Worm (Caenorhabditis elegans) whole organism, L1 larva: ENCODE results near the gene mth-2.

Experiments used
- C34B4.2 ChIP-seq: sonication (generic microtip); optimal IDR thresholded peaks from 2 replicates; lab custom pipeline; 2017; ENCODE audit warnings: mild to moderate bottlenecking, missing genetic modification characterization, missing compliant biosample characterization
- F16B12.6 ChIP-seq: fragments of 150-350 bp; optimal IDR thresholded peaks from 2 replicates; lab custom pipeline; 2014; ENCODE audit warnings: missing biosample characterization, missing genetic modification characterization
- alr-1 ChIP-seq: fragments of 200-800 bp; sonication (Bioruptor generic); optimal IDR thresholded peaks from 2 replicates; lab custom pipeline; 2018; ENCODE audit warnings: borderline replicate concordance, mild to moderate bottlenecking, missing genetic modification characterization, missing compliant biosample characterization
- aly-2 ChIP-seq: fragments of 150-350 bp; optimal IDR thresholded peaks from 2 replicates; lab custom pipeline; 2014; ENCODE audit warnings: missing biosample characterization, missing genetic modification characterization
- blmp-1 ChIP-seq: fragments of 150-350 bp; optimal IDR thresholded peaks from 2 replicates; lab custom pipeline; 2014; ENCODE audit warnings: missing biosample characterization, missing genetic modification characterization
- ceh-63 ChIP-seq: fragments of 200-800 bp; sonication (Bioruptor generic); optimal IDR thresholded peaks from 2 replicates; lab custom pipeline; 2018; ENCODE audit warnings: mild to moderate bottlenecking, missing genetic modification characterization, missing compliant biosample characterization
- ceh-88 ChIP-seq: fragments of 200-800 bp; sonication (Bioruptor generic); IDR thresholded peaks from 2 replicates; pipeline ENCODE4 v1.3.6; 2022; ENCODE audit warnings: missing genetic modification characterization, missing compliant biosample characterization
- dpl-1 ChIP-seq, 3 experiments: fragments of 150-350 bp in 2 of 3; sonication (generic microtip) in 1 of 3; optimal IDR thresholded peaks; 2 replicates each; lab custom pipeline; 2014 to 2017; ENCODE audit warnings: missing biosample characterization in 3 of 3, missing genetic modification characterization in 3 of 3, missing genetic modification reagents in 3 of 3
- efl-1 ChIP-seq, 4 experiments: fragments of 150-350 bp; optimal IDR thresholded peaks in 3 of 4; peaks in 1 of 4; 1 replicate in 1 of 4; 2 replicates in 3 of 4; lab custom pipeline; 2014; ENCODE audit warnings: missing biosample characterization in 2 of 4, missing genetic modification characterization in 2 of 4, missing genetic modification reagents in 2 of 4
- efl-3 ChIP-seq: fragments of 200-800 bp; sonication (Bioruptor generic); optimal IDR thresholded peaks from 2 replicates; lab custom pipeline; 2018; ENCODE audit warnings: mild to moderate bottlenecking, missing genetic modification characterization, missing compliant biosample characterization
- elt-2 ChIP-seq: sonication (generic microtip); optimal IDR thresholded peaks from 2 replicates; lab custom pipeline; 2016; ENCODE audit warnings: missing genetic modification characterization, mild to moderate bottlenecking, inconsistent platforms, missing compliant biosample characterization, missing genetic modification reagents
- elt-3 ChIP-seq, 6 experiments: fragments of 150-350 bp in 1 of 6; sonication (generic microtip); optimal IDR thresholded peaks; 2 replicates each; lab custom pipeline; 2017 to 2018; ENCODE audit warnings: missing biosample characterization in 6 of 6, missing genetic modification characterization in 6 of 6, inconsistent platforms in 1 of 6
- fkh-10 ChIP-seq: sonication (generic microtip); optimal IDR thresholded peaks from 2 replicates; lab custom pipeline; 2017; ENCODE audit warnings: missing biosample characterization, missing genetic modification reagents, missing genetic modification characterization
- grh-1 ChIP-seq: fragments of 200-800 bp; sonication (Bioruptor generic); IDR thresholded peaks from 2 replicates; pipeline ENCODE4 v1.3.6; 2022; ENCODE audit warnings: missing genetic modification reagents, missing genetic modification characterization, missing compliant biosample characterization
- hlh-4 ChIP-seq: sonication (generic microtip); optimal IDR thresholded peaks from 2 replicates; lab custom pipeline; 2016; ENCODE audit warnings: mild to moderate bottlenecking, missing genetic modification characterization, missing compliant biosample characterization
- irx-1 ChIP-seq: sonication (generic microtip); optimal IDR thresholded peaks from 2 replicates; lab custom pipeline; 2016; ENCODE audit warnings: missing genetic modification characterization, missing compliant biosample characterization
- jun-1 ChIP-seq: fragments of 150-350 bp; optimal IDR thresholded peaks from 2 replicates; lab custom pipeline; 2014; ENCODE audit warnings: missing biosample characterization, missing genetic modification reagents, missing genetic modification characterization
- lin-14 ChIP-seq: fragments of 200-800 bp; sonication (Bioruptor generic); optimal IDR thresholded peaks from 2 replicates; lab custom pipeline; 2018; ENCODE audit warnings: mild to moderate bottlenecking, missing genetic modification characterization, moderate library complexity, missing compliant biosample characterization
- lin-35 ChIP-seq, 2 experiments: fragments of 150-350 bp; optimal IDR thresholded peaks; 2 replicates each; lab custom pipeline; 2014; ENCODE audit warnings: missing biosample characterization in 2 of 2, missing genetic modification characterization in 2 of 2, missing genetic modification reagents in 2 of 2
- lsy-2 ChIP-seq, 2 experiments: fragments of 150-350 bp; optimal IDR thresholded peaks; 2 replicates each; lab custom pipeline; 2014; ENCODE audit warnings: missing biosample characterization in 2 of 2, missing genetic modification characterization in 2 of 2
- mab-9 ChIP-seq: fragments of 200-800 bp; sonication (Bioruptor generic); IDR thresholded peaks from 2 replicates; pipeline ENCODE4 v1.3.6; 2022; ENCODE audit warnings: missing genetic modification reagents, missing genetic modification characterization, missing compliant biosample characterization
- mef-2 ChIP-seq: fragments of 150-350 bp; optimal IDR thresholded peaks from 2 replicates; lab custom pipeline; 2014; ENCODE audit warnings: missing biosample characterization, missing genetic modification characterization
- nhr-20 ChIP-seq: sonication (generic microtip); optimal IDR thresholded peaks from 2 replicates; lab custom pipeline; 2016; ENCODE audit warnings: mild to moderate bottlenecking, missing genetic modification characterization, missing compliant biosample characterization
- nhr-28 ChIP-seq: fragments of 150-350 bp; optimal IDR thresholded peaks from 2 replicates; lab custom pipeline; 2014; ENCODE audit warnings: missing biosample characterization, missing genetic modification characterization
- nhr-71 ChIP-seq: sonication (generic microtip); optimal IDR thresholded peaks from 2 replicates; lab custom pipeline; 2016; ENCODE audit warnings: mild to moderate bottlenecking, missing genetic modification characterization, moderate library complexity, missing compliant biosample characterization
- nhr-77 ChIP-seq: fragments of 150-350 bp; optimal IDR thresholded peaks from 2 replicates; lab custom pipeline; 2014; ENCODE audit warnings: missing biosample characterization, missing genetic modification characterization
- nhr-84 ChIP-seq: sonication (generic microtip); optimal IDR thresholded peaks from 2 replicates; lab custom pipeline; 2017; ENCODE audit warnings: missing biosample characterization, missing genetic modification characterization
- nhr-85 ChIP-seq: sonication (generic microtip); peaks from one replicate; lab custom pipeline; 2016; ENCODE audit warnings: missing genetic modification characterization, inconsistent platforms, missing compliant biosample characterization
- rnt-1 ChIP-seq: sonication (generic microtip); optimal IDR thresholded peaks from 2 replicates; lab custom pipeline; 2016; ENCODE audit warnings: mild to moderate bottlenecking, missing genetic modification characterization, moderate library complexity, missing compliant biosample characterization
- snu-23 ChIP-seq: sonication (generic microtip); optimal IDR thresholded peaks from 2 replicates; lab custom pipeline; 2016; ENCODE audit warnings: missing genetic modification characterization, missing compliant biosample characterization
- zip-4 ChIP-seq: fragments of 200-800 bp; sonication (Bioruptor generic); optimal IDR thresholded peaks from 2 replicates; lab custom pipeline; 2018; ENCODE audit warnings: mild to moderate bottlenecking, missing genetic modification characterization, moderate library complexity, missing compliant biosample characterization

The mth-2 gene

ce11 chrII:4183979-4184378 lies 10.1 kb downstream of the mth-2 start (continued):
- no peak for TF ChIP-seq F16B12.6 (tag; lab: Kevin White, UChicago)
- TF ChIP-seq nhr-28, result no peak
- peak; percentile 76 for TF ChIP-seq rnt-1 (tag; lab: Kevin White, UChicago)
- no peak for TF ChIP-seq nhr-77
- no peak for TF ChIP-seq nhr-84 (tag; lab: Kevin White, UChicago)
- peak; percentile 42 for TF ChIP-seq nhr-20
- TF ChIP-seq efl-1 (optimal IDR thresholded peaks at IDR 0.05; lab: Kevin White, UChicago), result peak; percentile 25 to 32
- TF ChIP-seq efl-1 (GFP tag; optimal IDR thresholded peaks at IDR 0.05 in 1 of 2; lab: Kevin White, UChicago), result peak in 1 of 2 experiments; percentile 90
- TF ChIP-seq blmp-1 (tag; lab: Kevin White, UChicago), result no peak
- TF ChIP-seq mef-2 (tag; lab: Kevin White, UChicago), result no peak
- peak; percentile 73 for TF ChIP-seq nhr-71 (tag; lab: Kevin White, UChicago)
- peak in 1 of 2 experiments; percentile 36 for TF ChIP-seq lsy-2 (tag; optimal IDR thresholded peaks at IDR 0.05; lab: Kevin White, UChicago)
- no peak for TF ChIP-seq C34B4.2 (tag; lab: Kevin White, UChicago)
- peak; percentile 83 for TF ChIP-seq lin-14 (GFP tag; lab: Kevin White, UChicago)
- no peak for TF ChIP-seq elt-3 (tag; optimal IDR thresholded peaks at IDR 0.05; lab: Kevin White, UChicago)
- TF ChIP-seq jun-1 (tag; lab: Kevin White, UChicago), result no peak
- no peak for TF ChIP-seq aly-2 (tag; lab: Kevin White, UChicago)
- no peak for TF ChIP-seq hlh-4 (tag; lab: Kevin White, UChicago)

ce11 chrII:4182364-4182763 lies 11.8 kb downstream of the mth-2 start, which contains the start of gene R03H10.11:
Gene R03H10.11, plus strand, starts transcription at chrII:4182664.
- TF ChIP-seq ceh-88 (GFP tag; lab: Robert Waterston, UW) (no peak), alr-1 (tag; lab: Kevin White, UChicago) (no peak), nhr-20 (no peak), grh-1 (GFP tag; lab: Robert Waterston, UW) (no peak)
- TF ChIP-seq, all 84 proteins: peak for 0

ce11 chrII:4179897-4180296 lies 14.2 kb downstream of the mth-2 start, which contains the start of gene R03H10.1:
Gene R03H10.1, plus strand, starts transcription at chrII:4180248.
- TF ChIP-seq nhr-85 (tag; lab: Kevin White, UChicago) (peak; percentile 25), lsy-2 (tag; optimal IDR thresholded peaks at IDR 0.05; lab: Kevin White, UChicago) (peak in 1 of 2 experiments; percentile 29), fkh-10 (GFP tag; lab: Kevin White, UChicago) (no peak), zip-4 (no peak), efl-1 (optimal IDR thresholded peaks at IDR 0.05; lab: Kevin White, UChicago) (peak in 1 of 2 experiments; percentile 4), efl-1 (GFP tag; optimal IDR thresholded peaks at IDR 0.05 in 1 of 2; lab: Kevin White, UChicago) (no peak), irx-1 (tag; lab: Kevin White, UChicago) (no peak), nhr-84 (tag; lab: Kevin White, UChicago) (no peak), lin-14 (GFP tag; lab: Kevin White, UChicago) (peak; percentile 60), grh-1 (GFP tag; lab: Robert Waterston, UW) (no peak), ceh-63 (GFP tag; lab: Kevin White, UChicago) (no peak)

ce11 chrII:4178838-4179237 lies 15.3 kb downstream of the mth-2 start, which contains the start of gene R03H10.7:
Gene R03H10.7, minus strand, starts transcription at chrII:4178938.
- peak; percentile 13 for TF ChIP-seq elt-2 (tag; lab: Kevin White, UChicago)
- peak; percentile 7 for TF ChIP-seq nhr-85 (tag; lab: Kevin White, UChicago)
- TF ChIP-seq lsy-2 (tag; optimal IDR thresholded peaks at IDR 0.05; lab: Kevin White, UChicago), result no peak

ce11 chrII:4173842-4174241 lies 20.3 kb downstream of the mth-2 start:
- no peak for TF ChIP-seq mab-9
- no peak for TF ChIP-seq nhr-28
- peak in 1 of 2 experiments; percentile 30 for TF ChIP-seq efl-1 (optimal IDR thresholded peaks at IDR 0.05; lab: Kevin White, UChicago)
- peak in 1 of 2 experiments; percentile 55 for TF ChIP-seq efl-1 (GFP tag; optimal IDR thresholded peaks at IDR 0.05 in 1 of 2; lab: Kevin White, UChicago)
- TF ChIP-seq efl-3, result no peak
- no peak for TF ChIP-seq snu-23
- peak in 1 of 2 experiments; percentile 13 for TF ChIP-seq lin-35 (GFP tag; optimal IDR thresholded peaks at IDR 0.05; lab: Kevin White, UChicago)
- peak in 1 of 3 experiments; percentile 14 for TF ChIP-seq dpl-1 (GFP tag; optimal IDR thresholded peaks at IDR 0.05; lab: Kevin White, UChicago)
- peak; percentile 50 for TF ChIP-seq zip-4
- peak; percentile 51 for TF ChIP-seq nhr-85 (tag; lab: Kevin White, UChicago)
